Fruit fly (Drosophila melanogaster) S2 (cell line): ENCODE results near the gene CG3919.

ENCODE experiments used
- CG8478 ChIP-seq: fragments of >200 bp; optimal IDR thresholded peaks from 2 replicates; lab custom pipeline; 2018
- CTCF ChIP-seq, 2 experiments: fragments of >200 bp; optimal IDR thresholded peaks; 2 replicates each; lab custom pipeline; 2018

dm6 chr3L:14364701-14365100 lies 45.7 kb upstream of the CG3919 start:
- no peak for TF ChIP-seq CTCF (optimal IDR thresholded peaks at IDR 0.05; lab: Kevin White, UChicago)
- no peak for TF ChIP-seq CG8478
